Fruit fly (Drosophila melanogaster): ENCODE results near the gene CG32235.

- TF ChIP-seq CG8159 (tag; optimal IDR thresholded peaks at IDR 0.05) = no peak
- TF ChIP-seq CG32121 (GFP tag; IDR thresholded peaks at IDR 0.05) = no peak
- TF ChIP-seq CG14655 (GFP tag; optimal IDR thresholded peaks at IDR 0.05) = no peak
- TF ChIP-seq CG17806 (tag; optimal IDR thresholded peaks at IDR 0.05) = no peak
- TF ChIP-seq CG13204 (GFP tag; optimal IDR thresholded peaks at IDR 0.05) = no peak
- no peak for TF ChIP-seq Snoo (tag; optimal IDR thresholded peaks at IDR 0.05)
- no peak for TF ChIP-seq CG9948 (tag; optimal IDR thresholded peaks at IDR 0.05)
Measured at dm6 chr3L:4814184-4814583, 46.1 kb downstream of the CG32235 start.

All from whole organism, pupa.